Worm (Caenorhabditis elegans): ENCODE measurements around the gene Y9C9A.16.

The Y9C9A.16 gene

DNA sequence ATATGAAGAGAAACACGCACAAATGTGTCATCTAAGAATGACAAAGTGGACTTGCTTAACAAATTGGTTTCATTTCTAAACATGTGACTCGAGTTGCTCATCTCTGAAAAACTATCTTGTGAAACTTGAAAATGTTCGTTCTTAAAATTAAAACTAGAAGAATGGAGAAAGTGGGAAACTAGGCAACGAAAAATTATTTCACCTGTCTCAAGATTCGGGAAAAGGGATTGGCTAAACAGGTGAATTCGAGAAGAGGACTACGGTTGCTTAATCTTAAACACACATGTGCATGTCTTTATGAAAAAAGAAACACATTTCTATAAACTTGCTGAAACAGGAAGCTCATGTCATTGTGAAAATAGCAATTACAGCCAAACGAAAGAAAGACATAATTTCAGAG, 5.1 kb upstream of the Y9C9A.16 start, which contains the start of gene srz-24:
Gene srz-24 (minus strand): TSS at position 101 of the 400 bp plus-strand sequence.
- no peak for TF ChIP-seq unc-62 (GFP tag; optimal IDR thresholded peaks at IDR 0.05)

- no peak for TF ChIP-seq unc-62 (GFP tag; optimal IDR thresholded peaks at IDR 0.05)
These were observed 1.3 kb upstream of the Y9C9A.16 start, which contains the start of gene E03H12.5 for ce11 chrIV:4977176-4977693. Gene E03H12.5 (plus strand): TSS chrIV:4977226.

DNA sequence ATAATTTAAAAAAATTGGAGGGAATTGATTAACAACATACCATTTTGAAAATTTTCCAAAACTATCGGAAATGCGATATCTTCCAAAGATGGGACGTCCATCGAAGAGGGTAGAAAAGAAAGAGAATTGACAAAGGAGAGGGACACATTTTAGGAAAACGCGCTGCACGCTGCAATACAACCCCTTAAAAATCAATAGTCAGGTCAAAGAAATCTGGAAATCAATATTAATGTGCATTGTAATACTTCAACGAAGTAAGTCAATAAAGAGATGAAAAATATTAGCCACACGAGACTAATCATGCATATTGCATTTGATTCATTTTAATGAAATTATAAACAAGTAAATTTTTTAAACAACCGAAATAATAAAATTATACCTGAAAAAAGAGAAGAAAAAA, 6.5 kb downstream of the Y9C9A.16 start, which contains the start of gene Y9C9A.13:
Gene Y9C9A.13 (minus strand): TSS at position 101 of the 400 bp plus-strand sequence.
- TF ChIP-seq unc-62 (GFP tag; optimal IDR thresholded peaks at IDR 0.05), result no peak

- no peak for TF ChIP-seq unc-62 (GFP tag; optimal IDR thresholded peaks at IDR 0.05)
These were observed 12.1 kb downstream of the Y9C9A.16 start, which contains the start of gene txt-3 for ce11 chrIV:4963834-4964233. Gene txt-3 (plus strand): TSS chrIV:4963958.

ce11 chrIV:4960623-4961022, 15.3 kb downstream of the Y9C9A.16 start, which contains the start of gene str-164:
Gene str-164 (plus strand): TSS chrIV:4960735.
- TF ChIP-seq unc-62 (GFP tag; optimal IDR thresholded peaks at IDR 0.05), result no peak

ce11 chrIV:4953887-4954286, 22.0 kb downstream of the Y9C9A.16 start, which contains the start of gene str-163:
Gene str-163 (plus strand): TSS chrIV:4954187.
- TF ChIP-seq unc-62 (GFP tag; optimal IDR thresholded peaks at IDR 0.05), result no peak

ce11 chrIV:4945771-4946170, 30.2 kb downstream of the Y9C9A.16 start, which contains the start of gene str-169:
Gene str-169 (plus strand): TSS chrIV:4946071.
- TF ChIP-seq unc-62 (GFP tag; optimal IDR thresholded peaks at IDR 0.05), result no peak

DNA sequence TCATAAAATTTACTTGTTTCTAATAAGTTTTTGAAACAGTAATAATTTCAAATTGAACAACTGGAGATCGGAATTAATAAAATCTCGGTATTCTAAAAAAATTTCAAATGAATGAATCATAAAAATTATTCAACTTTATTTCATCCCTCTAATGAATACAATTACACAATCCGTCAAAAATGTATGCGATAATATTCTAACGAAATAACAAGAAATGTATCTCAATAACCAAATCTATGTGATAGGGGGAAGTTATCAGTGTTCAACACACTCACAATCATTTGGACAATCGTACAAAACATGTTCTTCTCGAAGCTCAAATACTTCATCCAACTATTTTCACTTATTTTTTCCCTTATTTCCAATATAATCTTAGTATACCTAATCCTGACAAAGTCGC, 34.2 kb downstream of the Y9C9A.16 start, which contains the start of gene Y9C9A.5:
Gene Y9C9A.5 (plus strand): TSS at position 301 of the 400 bp plus-strand sequence.
- TF ChIP-seq unc-62 (GFP tag; optimal IDR thresholded peaks at IDR 0.05), result no peak

- no peak for TF ChIP-seq unc-62 (GFP tag; optimal IDR thresholded peaks at IDR 0.05)
These were observed 37.3 kb downstream of the Y9C9A.16 start, which contains the start of gene str-168 for ce11 chrIV:4938664-4939063. Gene str-168 (plus strand): TSS chrIV:4938964.

DNA sequence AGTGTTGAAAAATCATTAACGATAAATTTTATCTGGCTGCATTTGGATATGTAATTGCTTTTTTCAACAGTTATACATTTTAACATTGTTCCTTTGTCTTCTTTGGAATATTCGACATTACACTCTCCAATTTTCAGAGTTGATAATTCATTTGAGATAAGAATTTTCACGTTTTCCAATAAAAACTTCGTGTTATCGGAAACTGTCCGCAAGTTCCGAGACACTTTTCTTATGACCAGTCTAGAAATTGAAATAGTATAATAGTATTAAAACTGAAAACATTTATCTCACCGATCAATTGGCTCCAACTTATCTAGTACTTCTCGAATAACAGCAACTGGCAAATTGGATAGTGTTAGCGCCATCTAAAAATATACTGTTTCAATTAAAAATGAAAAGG, 38.3 kb downstream of the Y9C9A.16 start, which contains the start of gene fbxa-86:
Gene fbxa-86 (minus strand): TSS at position 367 of the 400 bp plus-strand sequence.
- no peak for TF ChIP-seq unc-62 (GFP tag; optimal IDR thresholded peaks at IDR 0.05)

DNA sequence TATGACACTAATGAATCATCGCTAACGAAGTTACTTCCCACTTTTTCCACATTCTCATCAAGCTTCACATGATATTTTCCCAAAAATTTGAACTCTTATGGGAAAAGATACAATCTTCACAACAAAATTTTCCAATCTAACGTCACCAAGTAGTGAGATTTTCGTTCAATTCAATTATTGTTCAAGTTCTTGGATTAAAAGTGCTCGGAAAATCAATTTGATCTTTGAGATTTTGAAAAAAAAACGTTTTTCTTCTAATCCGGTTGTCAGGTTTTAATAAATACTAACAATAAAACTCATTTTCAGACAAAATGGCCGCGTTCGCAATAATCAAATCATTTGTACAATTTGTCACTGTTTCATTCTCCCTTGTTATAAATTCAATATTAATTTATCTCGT, 41.8 kb downstream of the Y9C9A.16 start, which contains the start of gene str-153:
Gene str-153 (plus strand): TSS at position 301 of the 400 bp plus-strand sequence.
- no peak for TF ChIP-seq unc-62 (GFP tag; optimal IDR thresholded peaks at IDR 0.05)

ce11 chrIV:4930754-4931322, 45.1 kb downstream of the Y9C9A.16 start:
- no peak for TF ChIP-seq unc-62 (GFP tag; optimal IDR thresholded peaks at IDR 0.05)

DNA sequence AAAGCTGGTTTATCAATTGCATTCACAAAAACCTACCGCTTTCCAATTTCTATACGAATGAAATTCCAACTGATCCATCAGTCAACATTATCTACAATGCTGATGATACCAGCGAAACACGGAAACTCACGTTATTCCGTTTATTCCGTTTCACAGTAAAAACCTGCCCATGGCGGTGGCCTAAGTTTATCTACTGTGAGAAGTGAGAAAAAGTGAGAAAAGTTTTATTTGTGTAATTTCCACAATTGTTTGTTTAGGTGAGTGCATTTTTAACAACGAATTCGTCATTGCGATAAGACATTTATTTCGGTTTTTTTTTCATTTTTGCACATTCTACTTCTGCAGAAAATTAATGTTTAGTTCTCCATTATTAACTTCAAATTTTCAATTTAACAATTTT, 45.9 kb downstream of the Y9C9A.16 start, which contains the start of gene Y9C9A.8:
Gene Y9C9A.8 (plus strand): TSS at position 301 of the 400 bp plus-strand sequence.
- TF ChIP-seq unc-62 (GFP tag; optimal IDR thresholded peaks at IDR 0.05), result no peak
